Worm (Caenorhabditis elegans): ENCODE measurements around the gene arrd-18.

arrd-18 gene

DNA sequence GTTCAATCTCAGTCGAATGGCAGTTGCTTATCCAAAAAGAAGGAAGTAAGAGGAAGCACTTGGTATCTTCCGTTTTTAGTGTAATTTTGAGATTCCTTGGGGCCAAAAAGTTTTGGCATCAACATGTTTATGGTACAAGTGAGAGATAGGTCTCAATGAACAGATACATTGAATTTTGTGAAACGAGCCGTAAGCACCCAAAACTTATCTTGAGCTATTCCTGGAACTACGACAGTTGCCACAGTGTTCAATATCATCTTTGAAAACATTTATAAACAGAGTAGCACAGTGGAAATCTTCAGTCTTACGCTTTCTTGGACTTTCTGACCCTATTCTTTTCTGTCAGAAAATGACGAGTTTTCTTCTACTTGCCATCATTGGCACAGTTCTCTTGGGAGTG, 36.9 kb downstream of the arrd-18 start, which contains the start of gene T28A11.3:
Gene T28A11.3, plus strand, starts transcription at position 301 of the 400 bp plus-strand sequence.
- TF ChIP-seq aly-2 (tag; optimal IDR thresholded peaks at IDR 0.05) (no peak), ceh-88 (GFP tag; IDR thresholded peaks at IDR 0.05) (no peak), zag-1 (tag; optimal IDR thresholded peaks at IDR 0.05) (no peak), zip-4 (GFP tag; optimal IDR thresholded peaks at IDR 0.05) (no peak), fkh-4 (tag; optimal IDR thresholded peaks at IDR 0.05; ENCODE audit: borderline replicate concordance) (no peak), xbp-1 (tag; optimal IDR thresholded peaks at IDR 0.05) (no peak), nhr-47 (tag; optimal IDR thresholded peaks at IDR 0.05) (no peak), unc-62 (GFP tag; optimal IDR thresholded peaks at IDR 0.05) (no peak), nhr-237 (tag; optimal IDR thresholded peaks at IDR 0.05) (no peak), nhr-76 (tag; optimal IDR thresholded peaks at IDR 0.05) (no peak), vab-15 (tag; optimal IDR thresholded peaks at IDR 0.05) (no peak), ets-5 (GFP tag; IDR thresholded peaks at IDR 0.05) (no peak)

DNA sequence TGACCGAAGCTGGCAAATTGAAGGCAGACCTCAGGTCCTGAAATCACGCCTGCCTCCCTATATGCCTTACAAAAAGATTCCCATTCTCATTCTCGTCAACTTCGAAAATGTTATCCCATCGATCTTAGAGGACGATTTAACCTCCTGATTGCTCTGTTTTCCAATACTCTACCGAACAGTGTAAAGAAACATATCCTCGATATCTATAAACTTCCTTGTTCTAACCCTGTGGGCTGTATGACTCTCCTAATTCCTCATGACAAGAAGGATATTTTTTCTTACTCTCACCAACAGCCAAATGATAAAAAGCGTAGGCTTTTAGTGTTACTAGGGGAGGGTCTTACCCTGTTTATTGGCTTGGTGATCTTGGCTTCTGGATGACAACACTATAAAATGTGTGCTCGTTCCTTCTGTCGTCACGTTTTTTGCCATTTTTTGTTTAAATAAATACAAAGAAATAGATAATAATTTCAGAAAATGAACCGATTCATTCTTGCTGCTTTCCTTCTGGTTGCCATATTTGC, 38.3 kb downstream of the arrd-18 start, which contains the start of gene T28A11.4:
Gene T28A11.4, plus strand, starts transcription at position 474 of the 524 bp plus-strand sequence.
- TF ChIP-seq ceh-63 (GFP tag; optimal IDR thresholded peaks at IDR 0.05) (no peak), ceh-88 (GFP tag; IDR thresholded peaks at IDR 0.05) (no peak), efl-3 (GFP tag; optimal IDR thresholded peaks at IDR 0.05) (no peak), mdl-1 (tag; optimal IDR thresholded peaks at IDR 0.05) (no peak), unc-98 (GFP tag; IDR thresholded peaks at IDR 0.05) (no peak), nhr-84 (tag; optimal IDR thresholded peaks at IDR 0.05) (no peak), elt-2 (tag; optimal IDR thresholded peaks at IDR 0.05) (no peak), zag-1 (tag; optimal IDR thresholded peaks at IDR 0.05) (no peak), Y116A8C.19 (tag; optimal IDR thresholded peaks at IDR 0.05; ENCODE audit: borderline replicate concordance) (no peak), fkh-10 (GFP tag; optimal IDR thresholded peaks at IDR 0.05) (no peak), ceh-82 (tag; optimal IDR thresholded peaks at IDR 0.05) (no peak), dpl-1 (GFP tag; optimal IDR thresholded peaks at IDR 0.05) (no peak), mef-2 (tag; optimal IDR thresholded peaks at IDR 0.05) (no peak), xbp-1 (tag; optimal IDR thresholded peaks at IDR 0.05) (no peak), lin-14 (GFP tag; optimal IDR thresholded peaks at IDR 0.05) (no peak), vab-15 (tag; optimal IDR thresholded peaks at IDR 0.05) (no peak), ama-1 (optimal IDR thresholded peaks at IDR 0.05) (no peak), unc-30 (tag; optimal IDR thresholded peaks at IDR 0.05) (no peak), lin-35 (GFP tag; optimal IDR thresholded peaks at IDR 0.05) (no peak), sptf-1 (tag; optimal IDR thresholded peaks at IDR 0.05) (no peak)

DNA sequence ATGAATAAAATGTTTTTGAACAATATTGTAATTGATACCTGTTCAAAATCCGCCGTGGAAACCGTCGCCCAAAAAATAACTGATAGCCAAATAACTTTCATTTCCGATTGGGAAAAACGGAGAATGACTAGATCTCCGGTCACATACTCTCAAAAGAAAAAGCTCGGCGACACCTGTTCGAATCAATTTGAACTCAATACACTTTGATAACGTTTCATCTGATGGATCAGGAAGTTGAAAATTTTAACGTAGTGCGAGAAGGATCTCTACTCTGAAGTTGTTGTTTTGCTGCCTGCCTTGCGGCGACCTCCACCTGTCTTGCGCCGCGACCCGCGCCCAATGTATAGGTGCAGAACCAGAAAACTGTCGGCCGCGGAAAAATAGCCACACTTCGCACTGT, 38.8 kb downstream of the arrd-18 start, which contains the start of gene T28A11.20:
Gene T28A11.20, minus strand, starts transcription at position 101 of the 400 bp plus-strand sequence.
- TF ChIP-seq rnt-1 (tag; optimal IDR thresholded peaks at IDR 0.05) (no peak), ztf-4 (tag; optimal IDR thresholded peaks at IDR 0.05) (no peak), nhr-90 (tag; optimal IDR thresholded peaks at IDR 0.05; ENCODE audit: poor library complexity) (no peak), efl-1 (optimal IDR thresholded peaks at IDR 0.05) (no peak), efl-1 (GFP tag; optimal IDR thresholded peaks at IDR 0.05 in 1 of 2) (peak in 1 of 2 experiments; percentile 70), unc-62 (GFP tag; optimal IDR thresholded peaks at IDR 0.05) (no peak), nhr-20 (tag; optimal IDR thresholded peaks at IDR 0.05) (no peak), nhr-84 (tag; optimal IDR thresholded peaks at IDR 0.05) (no peak), nhr-85 (tag) (no peak)

DNA sequence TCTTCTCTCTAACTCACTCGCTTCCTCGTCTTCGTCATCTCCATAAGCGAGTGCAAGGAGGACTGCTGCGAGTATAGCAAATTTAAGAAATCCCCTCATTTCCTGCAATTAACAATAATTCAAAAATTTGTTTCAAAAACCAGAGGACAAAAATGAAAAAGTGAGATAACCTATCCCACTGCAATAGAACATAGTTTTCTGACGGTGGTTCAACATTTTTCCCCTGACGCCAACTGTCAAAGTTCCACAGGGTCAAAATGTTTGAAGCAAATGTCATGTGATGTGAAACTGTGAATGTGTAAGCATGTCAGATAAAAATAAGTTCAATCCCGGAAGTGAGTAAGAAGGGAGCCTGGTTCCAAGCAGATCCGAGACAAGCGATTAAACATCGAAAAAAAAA, 42.5 kb downstream of the arrd-18 start, which contains the start of gene T28A11.19:
Gene T28A11.19, minus strand, starts transcription at position 108 of the 400 bp plus-strand sequence.
- TF ChIP-seq rnt-1 (tag; optimal IDR thresholded peaks at IDR 0.05) (peak; percentile 16), skn-1 (tag; optimal IDR thresholded peaks at IDR 0.05) (no peak)

Data from whole organism, L1 larva.